Worm (Caenorhabditis elegans) whole organism, L1 larva: ENCODE measurements around the gene vps-53.

ENCODE experiments used
- blmp-1 ChIP-seq: fragments of 150-350 bp; optimal IDR thresholded peaks from 2 replicates; lab custom pipeline; 2014; ENCODE audit warnings: missing biosample characterization, missing genetic modification characterization
- lin-35 ChIP-seq, 2 experiments: fragments of 150-350 bp; optimal IDR thresholded peaks; 2 replicates each; lab custom pipeline; 2014; ENCODE audit warnings: missing biosample characterization in 2 of 2, missing genetic modification characterization in 2 of 2, missing genetic modification reagents in 2 of 2
- mep-1 ChIP-seq: fragments of 150-350 bp; optimal IDR thresholded peaks from 2 replicates; lab custom pipeline; 2014; ENCODE audit warnings: missing biosample characterization, missing genetic modification characterization
- nhr-77 ChIP-seq: fragments of 150-350 bp; optimal IDR thresholded peaks from 2 replicates; lab custom pipeline; 2014; ENCODE audit warnings: missing biosample characterization, missing genetic modification characterization
- sox-4 ChIP-seq: sonication (generic microtip); optimal IDR thresholded peaks from 2 replicates; lab custom pipeline; 2016; ENCODE audit warnings: missing genetic modification characterization, missing compliant biosample characterization
- sptf-1 ChIP-seq: fragments of 150-350 bp; optimal IDR thresholded peaks from 2 replicates; lab custom pipeline; 2014; ENCODE audit warnings: missing biosample characterization, missing genetic modification characterization
- unc-30 ChIP-seq: sonication (generic microtip); optimal IDR thresholded peaks from 2 replicates; lab custom pipeline; 2017; ENCODE audit warnings: missing biosample characterization, missing genetic modification characterization
- zag-1 ChIP-seq: fragments of 150-350 bp; optimal IDR thresholded peaks from 2 replicates; lab custom pipeline; 2014; ENCODE audit warnings: missing biosample characterization, missing genetic modification characterization
- ztf-4 ChIP-seq: fragments of 150-350 bp; optimal IDR thresholded peaks from 2 replicates; lab custom pipeline; 2014; ENCODE audit warnings: missing biosample characterization, missing genetic modification characterization

- TF ChIP-seq sptf-1 (tag; lab: Kevin White, UChicago) (no peak), unc-30 (tag; lab: Kevin White, UChicago) (no peak), sox-4 (tag; lab: Kevin White, UChicago) (no peak), zag-1 (no peak), ztf-4 (tag; lab: Kevin White, UChicago) (no peak), nhr-77 (tag; lab: Kevin White, UChicago) (no peak), blmp-1 (tag; lab: Kevin White, UChicago) (no peak), mep-1 (tag; lab: Kevin White, UChicago) (no peak), lin-35 (GFP tag; optimal IDR thresholded peaks at IDR 0.05; lab: Kevin White, UChicago) (no peak)
Observed at ce11 chrIII:9725114-9725513, 32.2 kb downstream of the vps-53 start, which contains the start of gene clec-162.
